Worm (Caenorhabditis elegans) whole organism, late embryonic: ENCODE data around the gene F09B9.4.

ENCODE experiments used
- C38D4.7 ChIP-seq: fragments of 200-800 bp; sonication (Bioruptor generic); optimal IDR thresholded peaks from 2 replicates; lab custom pipeline; 2018; ENCODE audit warnings: mild to moderate bottlenecking, missing genetic modification characterization, moderate library complexity, missing compliant biosample characterization
- K02D7.2 ChIP-seq: sonication (generic microtip); optimal IDR thresholded peaks from 2 replicates; lab custom pipeline; 2017; ENCODE audit warnings: mild to moderate bottlenecking, missing genetic modification characterization, missing compliant biosample characterization
- T23F11.4 ChIP-seq: fragments of 200-800 bp; sonication (Bioruptor generic); optimal IDR thresholded peaks from 2 replicates; lab custom pipeline; 2018; ENCODE audit warnings: mild to moderate bottlenecking, missing genetic modification characterization, missing compliant biosample characterization
- ceh-18 ChIP-seq: sonication (generic microtip); optimal IDR thresholded peaks from 2 replicates; lab custom pipeline; 2016; ENCODE audit warnings: missing genetic modification characterization, missing compliant biosample characterization
- ceh-19 ChIP-seq: fragments of 200-800 bp; sonication (Bioruptor generic); optimal IDR thresholded peaks from 2 replicates; lab custom pipeline; 2018; ENCODE audit warnings: mild to moderate bottlenecking, missing genetic modification characterization, missing compliant biosample characterization
- ceh-22 ChIP-seq: sonication (generic microtip); optimal IDR thresholded peaks from 2 replicates; lab custom pipeline; 2017; ENCODE audit warnings: missing biosample characterization, missing genetic modification characterization
- ceh-24 ChIP-seq: sonication (generic microtip); optimal IDR thresholded peaks from 2 replicates; lab custom pipeline; 2016; ENCODE audit warnings: mild to moderate bottlenecking, missing genetic modification characterization, missing compliant biosample characterization
- ceh-30 ChIP-seq: fragments of 150-350 bp; optimal IDR thresholded peaks from 2 replicates; lab custom pipeline; 2014; ENCODE audit warnings: missing biosample characterization, missing genetic modification characterization
- ceh-31 ChIP-seq: sonication (generic microtip); optimal IDR thresholded peaks from 2 replicates; lab custom pipeline; 2016; ENCODE audit warnings: missing genetic modification characterization, missing compliant biosample characterization
- ceh-45 ChIP-seq: fragments of 200-800 bp; sonication (Bioruptor generic); IDR thresholded peaks from 2 replicates; pipeline ENCODE4 v1.3.6; 2022; ENCODE audit warnings: missing genetic modification reagents, missing genetic modification characterization, missing compliant biosample characterization
- ceh-48 ChIP-seq: sonication (generic microtip); optimal IDR thresholded peaks from 2 replicates; lab custom pipeline; 2016; ENCODE audit warnings: missing genetic modification characterization, inconsistent platforms, missing compliant biosample characterization
- che-1 ChIP-seq: sonication (generic microtip); optimal IDR thresholded peaks from 2 replicates; lab custom pipeline; 2016; ENCODE audit warnings: mild to moderate bottlenecking, missing genetic modification characterization, missing compliant biosample characterization
- dmd-4 ChIP-seq: sonication (generic microtip); optimal IDR thresholded peaks from 2 replicates; lab custom pipeline; 2016; ENCODE audit warnings: borderline replicate concordance, missing genetic modification characterization, missing compliant biosample characterization
- dve-1 ChIP-seq: sonication (generic microtip); optimal IDR thresholded peaks from 2 replicates; lab custom pipeline; 2017; ENCODE audit warnings: antibody characterized with exemption, mild to moderate bottlenecking, missing genetic modification characterization, missing compliant biosample characterization
- ets-4 ChIP-seq: sonication (generic microtip); optimal IDR thresholded peaks from 2 replicates; lab custom pipeline; 2016; ENCODE audit warnings: missing genetic modification characterization, missing compliant biosample characterization
- eyg-1 ChIP-seq: sonication (generic microtip); optimal IDR thresholded peaks from 2 replicates; lab custom pipeline; 2016; ENCODE audit warnings: missing genotype, missing genetic modification characterization, missing compliant biosample characterization
- fax-1 ChIP-seq: sonication (generic microtip); optimal IDR thresholded peaks from 2 replicates; lab custom pipeline; 2016; ENCODE audit warnings: missing genotype, missing genetic modification characterization, missing compliant biosample characterization
- gmeb-2 ChIP-seq: sonication (generic microtip); optimal IDR thresholded peaks from 2 replicates; lab custom pipeline; 2016; ENCODE audit warnings: missing genetic modification characterization, inconsistent platforms, missing compliant biosample characterization
- hlh-15 ChIP-seq: sonication (generic microtip); optimal IDR thresholded peaks from 2 replicates; lab custom pipeline; 2016; ENCODE audit warnings: missing genetic modification characterization, missing compliant biosample characterization
- hlh-30 ChIP-seq: sonication (generic microtip); optimal IDR thresholded peaks from 2 replicates; lab custom pipeline; 2017; ENCODE audit warnings: antibody characterized with exemption, missing genetic modification characterization, missing compliant biosample characterization; ENCODE audit not compliant: insufficient read depth
- lim-6 ChIP-seq: sonication (generic microtip); optimal IDR thresholded peaks from 2 replicates; lab custom pipeline; 2016; ENCODE audit warnings: missing genetic modification characterization, missing compliant biosample characterization
- lin-11 ChIP-seq: fragments of 200-800 bp; sonication (Bioruptor generic); optimal IDR thresholded peaks from 2 replicates; lab custom pipeline; 2018; ENCODE audit warnings: mild to moderate bottlenecking, missing genetic modification characterization, missing compliant biosample characterization
- nfya-1 ChIP-seq: sonication (generic microtip); optimal IDR thresholded peaks from 2 replicates; lab custom pipeline; 2017; ENCODE audit warnings: missing genetic modification characterization, mild to moderate bottlenecking, missing compliant biosample characterization, antibody characterized with exemption, moderate library complexity
- pag-3 ChIP-seq: sonication (generic microtip); optimal IDR thresholded peaks from 2 replicates; lab custom pipeline; 2016; ENCODE audit warnings: missing compliant biosample characterization, missing genetic modification characterization, borderline replicate concordance
- pros-1 ChIP-seq: fragments of 150-350 bp; optimal IDR thresholded peaks from 2 replicates; lab custom pipeline; 2014; ENCODE audit warnings: missing biosample characterization, missing genetic modification reagents, missing genetic modification characterization
- ref-2 ChIP-seq: sonication (generic microtip); optimal IDR thresholded peaks from 2 replicates; lab custom pipeline; 2016; ENCODE audit warnings: missing genetic modification characterization, missing compliant biosample characterization
- rnt-1 ChIP-seq: sonication (generic microtip); optimal IDR thresholded peaks from 2 replicates; lab custom pipeline; 2016; ENCODE audit warnings: missing genetic modification characterization, missing compliant biosample characterization
- sdc-2 ChIP-seq: sonication (generic microtip); optimal IDR thresholded peaks from 2 replicates; lab custom pipeline; 2016; ENCODE audit warnings: missing genotype, missing genetic modification characterization, missing compliant biosample characterization
- sox-2 ChIP-seq: fragments of 200-800 bp; sonication (Bioruptor generic); IDR thresholded peaks from 2 replicates; pipeline ENCODE4 v1.3.6; 2022; ENCODE audit warnings: missing genetic modification reagents, missing genetic modification characterization, missing compliant biosample characterization
- sox-4 ChIP-seq: sonication (generic microtip); optimal IDR thresholded peaks from 2 replicates; lab custom pipeline; 2017; ENCODE audit warnings: mild to moderate bottlenecking, missing genetic modification characterization, inconsistent platforms, missing compliant biosample characterization
- tbx-2 ChIP-seq: sonication (generic microtip); optimal IDR thresholded peaks from 2 replicates; lab custom pipeline; 2016; ENCODE audit warnings: missing genetic modification characterization, missing compliant biosample characterization
- tbx-7 ChIP-seq: sonication (generic microtip); optimal IDR thresholded peaks from 2 replicates; lab custom pipeline; 2016; ENCODE audit warnings: missing genotype, missing genetic modification characterization, missing compliant biosample characterization
- ttx-3 ChIP-seq: sonication (generic microtip); optimal IDR thresholded peaks from 2 replicates; lab custom pipeline; 2016; ENCODE audit warnings: missing genetic modification reagents, missing genetic modification characterization, missing compliant biosample characterization
- unc-3 ChIP-seq, 2 experiments: fragments of 200-800 bp in 1 of 2; sonication (Bioruptor generic) in 1 of 2; sonication (generic microtip) in 1 of 2; conservative IDR thresholded peaks in 1 of 2; optimal IDR thresholded peaks in 1 of 2; 2 replicates each; pipeline versions ENCODE4 v1.3.6 to Lab custom; 2016 to 2022; ENCODE audit warnings: missing compliant biosample characterization in 2 of 2, missing genetic modification characterization in 2 of 2, missing genetic modification reagents in 1 of 2
- unc-42 ChIP-seq: sonication (generic microtip); optimal IDR thresholded peaks from 2 replicates; lab custom pipeline; 2016; ENCODE audit warnings: missing genotype, missing genetic modification characterization, missing compliant biosample characterization

Gene F09B9.4

DNA sequence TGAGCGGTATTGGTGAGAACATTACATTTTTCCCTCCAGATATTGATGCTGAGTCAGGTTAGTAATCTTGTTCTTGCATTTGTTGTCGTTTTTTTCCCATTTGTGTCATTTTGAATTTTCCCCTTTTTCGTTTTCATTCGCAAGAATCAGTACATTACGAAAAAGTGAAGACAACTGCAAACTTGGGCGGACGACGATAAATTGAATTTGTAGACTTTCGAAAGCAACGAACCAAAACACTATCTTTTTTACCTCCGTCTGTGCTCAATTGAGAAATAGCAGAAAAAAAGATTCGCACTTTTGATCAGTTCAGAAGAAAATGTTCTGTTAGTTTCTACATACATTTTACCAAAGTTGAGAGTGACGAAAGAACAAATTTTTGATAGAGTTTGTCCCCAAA, 5.3 kb upstream of the F09B9.4 start:
- peak; percentile 73 for TF ChIP-seq unc-42 (tag; lab: Kevin White, UChicago)
- TF ChIP-seq che-1 (tag; lab: Kevin White, UChicago) = no peak

DNA sequence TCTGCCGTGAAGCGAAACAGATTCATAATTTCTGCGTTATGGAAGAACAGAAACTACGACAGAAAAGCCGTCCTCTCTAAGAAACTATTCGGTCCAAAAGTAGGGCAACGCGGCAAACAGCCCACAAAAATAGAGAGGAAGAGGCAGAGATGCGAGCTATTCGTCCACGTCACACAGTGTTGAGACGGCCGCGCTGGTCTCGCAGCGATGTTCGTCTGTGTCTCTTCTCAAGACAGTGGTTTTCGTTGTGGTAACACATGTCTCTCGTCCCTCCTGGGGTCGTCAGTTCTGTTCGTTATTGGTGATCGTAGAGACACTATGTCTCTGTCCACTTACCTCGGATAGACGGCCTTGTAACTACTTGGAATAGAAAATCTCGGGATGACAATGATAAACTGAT, 1.7 kb upstream of the F09B9.4 start, which contains the start of gene erd-2.1:
erd-2.1 (minus strand) TSS at position 114 of the 400 bp plus-strand sequence.
- TF ChIP-seq eyg-1 (no peak), dve-1 (no peak), hlh-30 (tag; lab: Kevin White, UChicago) (peak; percentile 47), ttx-3 (tag; lab: Kevin White, UChicago) (no peak), unc-42 (tag; lab: Kevin White, UChicago) (peak; percentile 22), hlh-15 (tag; lab: Kevin White, UChicago) (no peak), ceh-48 (tag; lab: Kevin White, UChicago) (no peak), dmd-4 (tag; lab: Kevin White, UChicago) (no peak), sox-2 (GFP tag; lab: Robert Waterston, UW) (no peak), tbx-2 (tag; lab: Kevin White, UChicago) (peak; percentile 8), nfya-1 (tag; lab: Kevin White, UChicago) (peak; percentile 50), ceh-30 (tag; lab: Kevin White, UChicago) (no peak), unc-3 (GFP tag; conservative IDR thresholded peaks at IDR 0.05; lab: Robert Waterston, UW) (no peak), unc-3 (tag; optimal IDR thresholded peaks at IDR 0.05; lab: Kevin White, UChicago) (no peak), ceh-22 (tag; lab: Kevin White, UChicago) (no peak), rnt-1 (tag; lab: Kevin White, UChicago) (peak; percentile 46), C38D4.7 (no peak), ceh-18 (peak; percentile 13), ceh-19 (GFP tag; lab: Kevin White, UChicago) (no peak), ref-2 (tag; lab: Kevin White, UChicago) (peak; percentile 55), ceh-31 (tag; lab: Kevin White, UChicago) (peak; percentile 28), sdc-2 (tag; lab: Kevin White, UChicago) (peak; percentile 35), lim-6 (tag; lab: Kevin White, UChicago) (no peak)
- TF ChIP-seq, all 69 proteins: peak for 9

DNA sequence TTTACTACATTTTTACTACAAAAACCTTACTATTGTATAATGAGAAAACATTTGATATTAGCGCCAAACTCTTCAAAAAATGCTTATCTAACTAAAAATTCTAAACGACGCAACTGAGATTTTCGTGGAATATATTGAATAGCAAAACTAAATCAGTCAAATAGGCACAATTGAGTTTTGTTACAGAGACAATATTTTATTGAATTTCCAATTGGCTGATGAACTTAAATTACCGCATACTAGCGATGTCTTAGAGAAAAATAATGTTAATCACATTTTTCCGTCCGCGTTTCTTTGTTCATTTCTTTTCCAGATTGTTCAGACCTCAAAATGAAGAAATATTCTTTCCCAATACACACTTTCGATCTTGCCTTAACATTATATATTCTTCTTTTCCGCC, 2.0 kb downstream of the F09B9.4 start:
- TF ChIP-seq K02D7.2 (tag; lab: Kevin White, UChicago) = no peak
- no peak for TF ChIP-seq ceh-24 (tag; lab: Kevin White, UChicago)
- no peak for TF ChIP-seq ceh-18
- no peak for TF ChIP-seq che-1 (tag; lab: Kevin White, UChicago)
- no peak for TF ChIP-seq ets-4 (tag; lab: Kevin White, UChicago)
- TF ChIP-seq pag-3 (tag; lab: Kevin White, UChicago) = no peak
- TF ChIP-seq T23F11.4 (GFP tag; lab: Kevin White, UChicago) = no peak
- no peak for TF ChIP-seq lin-11 (tag; lab: Kevin White, UChicago)

- TF ChIP-seq unc-42 (tag; lab: Kevin White, UChicago) (peak; percentile 22), lin-11 (tag; lab: Kevin White, UChicago) (no peak)
Observed at ce11 chrX:10163212-10163611, 2.8 kb downstream of the F09B9.4 start.

- TF ChIP-seq dmd-4 (tag; lab: Kevin White, UChicago) (no peak), dve-1 (no peak), hlh-15 (tag; lab: Kevin White, UChicago) (no peak), ceh-45 (GFP tag; lab: Robert Waterston, UW) (no peak), ceh-18 (no peak), pros-1 (tag; lab: Kevin White, UChicago) (no peak), T23F11.4 (GFP tag; lab: Kevin White, UChicago) (no peak), sox-4 (no peak), rnt-1 (tag; lab: Kevin White, UChicago) (no peak), lim-6 (tag; lab: Kevin White, UChicago) (no peak), sox-2 (GFP tag; lab: Robert Waterston, UW) (no peak), ceh-22 (tag; lab: Kevin White, UChicago) (no peak), fax-1 (tag; lab: Kevin White, UChicago) (no peak), ttx-3 (tag; lab: Kevin White, UChicago) (no peak), tbx-7 (tag; lab: Kevin White, UChicago) (no peak), sdc-2 (tag; lab: Kevin White, UChicago) (no peak), gmeb-2 (tag; lab: Kevin White, UChicago) (no peak)
- TF ChIP-seq, all 69 proteins: peak for 0
Observed at ce11 chrX:10167005-10167404, 6.6 kb downstream of the F09B9.4 start, which contains the start of gene rnp-9. TSS of gene rnp-9 (plus strand) at chrX:10167305.
